Fruit fly (Drosophila melanogaster) whole organism, prepupa: ENCODE data around the gene CG42487.
A peak's percentile ranks its signal among the peaks of the same experiment; 100 is the strongest.

ENCODE experiments used
- Blimp-1 ChIP-seq: fragments of 200-800 bp; sonication (Bioruptor generic); optimal IDR thresholded peaks from 3 replicates; lab custom pipeline; 2017; ENCODE audit warnings: missing biosample characterization, missing genetic modification characterization, mild to moderate bottlenecking, moderate library complexity, missing genetic modification reagents
- CG10669 ChIP-seq: fragments of 200-800 bp; sonication (Bioruptor generic); optimal IDR thresholded peaks from 3 replicates; lab custom pipeline; 2018; ENCODE audit warnings: missing biosample characterization, mild to moderate bottlenecking, missing genetic modification characterization, moderate library complexity
- CG11294 ChIP-seq: fragments of 200-800 bp; sonication (Bioruptor generic); IDR thresholded peaks from 2 replicates; pipeline ENCODE4 v1.3.6; 2022; ENCODE audit warnings: missing biosample characterization, missing genetic modification characterization
- CG11762 ChIP-seq: fragments of 200-800 bp; sonication (Bioruptor generic); optimal IDR thresholded peaks from 3 replicates; lab custom pipeline; 2016; ENCODE audit warnings: missing biosample characterization, missing genetic modification characterization; ENCODE audit not compliant: insufficient read depth
- CG15336 ChIP-seq: fragments of 200-800 bp; sonication (Bioruptor generic); IDR thresholded peaks from 2 replicates; pipeline ENCODE4 v1.3.6; 2022; ENCODE audit warnings: missing biosample characterization, missing genetic modification characterization
- CG1621 ChIP-seq: fragments of 200-800 bp; sonication (Bioruptor generic); optimal IDR thresholded peaks from 3 replicates; lab custom pipeline; 2018; ENCODE audit warnings: missing biosample characterization, mild to moderate bottlenecking, missing genetic modification characterization
- CG3032 ChIP-seq: fragments of 200-800 bp; optimal IDR thresholded peaks from 2 replicates; lab custom pipeline; 2019; ENCODE audit warnings: missing biosample characterization, mild to moderate bottlenecking, missing genetic modification characterization, moderate library complexity
- CG31627 ChIP-seq: fragments of 200-800 bp; sonication (Bioruptor generic); optimal IDR thresholded peaks from 3 replicates; lab custom pipeline; 2016; ENCODE audit warnings: missing biosample characterization, missing genetic modification characterization
- CG32006 ChIP-seq: fragments of 200-800 bp; sonication (Bioruptor generic); optimal IDR thresholded peaks from 3 replicates; lab custom pipeline; 2017; ENCODE audit warnings: missing biosample characterization, mild to moderate bottlenecking, missing genetic modification characterization
- CG34406 ChIP-seq: fragments of 200-800 bp; sonication (Bioruptor generic); optimal IDR thresholded peaks from 3 replicates; lab custom pipeline; 2016; ENCODE audit warnings: missing biosample characterization, missing genetic modification characterization
- CG4318 ChIP-seq: fragments of 200-800 bp; sonication (Bioruptor generic); optimal IDR thresholded peaks from 3 replicates; lab custom pipeline; 2017; ENCODE audit warnings: missing biosample characterization, mild to moderate bottlenecking, missing genetic modification characterization
- CG6163 ChIP-seq: fragments of 200-800 bp; sonication (Bioruptor generic); IDR thresholded peaks from 3 replicates; pipeline ENCODE4 v1.3.6; 2022; ENCODE audit warnings: missing biosample characterization, missing genetic modification characterization
- CG6276 ChIP-seq: fragments of 200-800 bp; sonication (Bioruptor generic); optimal IDR thresholded peaks from 2 replicates; lab custom pipeline; 2017; ENCODE audit warnings: missing biosample characterization, mild to moderate bottlenecking, missing genetic modification characterization
- CG6792 ChIP-seq: fragments of 200-800 bp; sonication (Bioruptor generic); optimal IDR thresholded peaks from 3 replicates; lab custom pipeline; 2016; ENCODE audit warnings: missing biosample characterization, missing genetic modification characterization
- CG6808 ChIP-seq: fragments of 200-800 bp; sonication (Bioruptor generic); optimal IDR thresholded peaks from 3 replicates; lab custom pipeline; 2017; ENCODE audit warnings: missing biosample characterization, missing genetic modification characterization, mild to moderate bottlenecking, moderate library complexity, missing genetic modification reagents
- CG6854 ChIP-seq: fragments of 200-800 bp; sonication (Bioruptor generic); optimal IDR thresholded peaks from 2 replicates; lab custom pipeline; 2017; ENCODE audit warnings: missing biosample characterization, mild to moderate bottlenecking, missing genetic modification characterization
- CG7368 ChIP-seq: fragments of 200-800 bp; sonication (Bioruptor generic); optimal IDR thresholded peaks from 3 replicates; lab custom pipeline; 2016; ENCODE audit warnings: missing biosample characterization, missing genetic modification characterization
- CG8119 ChIP-seq: fragments of 200-800 bp; sonication (Bioruptor generic); IDR thresholded peaks from 3 replicates; pipeline ENCODE4 v1.3.6; 2022; ENCODE audit warnings: missing biosample characterization, missing genetic modification characterization
- CG8319 ChIP-seq: fragments of 200-800 bp; sonication (Bioruptor generic); optimal IDR thresholded peaks from 3 replicates; lab custom pipeline; 2016; ENCODE audit warnings: missing biosample characterization, missing genetic modification characterization
- CG8632 ChIP-seq: fragments of 200-800 bp; sonication (Bioruptor generic); optimal IDR thresholded peaks from 3 replicates; lab custom pipeline; 2016; ENCODE audit warnings: missing biosample characterization, missing genetic modification characterization
- CG9139 ChIP-seq: fragments of 200-800 bp; sonication (Bioruptor generic); optimal IDR thresholded peaks from 3 replicates; lab custom pipeline; 2017; ENCODE audit warnings: missing biosample characterization, mild to moderate bottlenecking, missing genetic modification characterization
- Eip78C ChIP-seq: fragments of 200-800 bp; sonication (Bioruptor generic); peaks from one replicate; lab custom pipeline; 2016; ENCODE audit warnings: missing biosample characterization, missing genetic modification characterization
- Eip93F ChIP-seq: fragments of 200-800 bp; sonication (Bioruptor generic); optimal IDR thresholded peaks from 2 replicates; lab custom pipeline; 2016; ENCODE audit warnings: missing biosample characterization, mild to moderate bottlenecking, missing genetic modification characterization
- Gug ChIP-seq: fragments of 200-800 bp; sonication (Bioruptor generic); IDR thresholded peaks from 2 replicates; pipeline ENCODE4 v1.3.6; 2022; ENCODE audit warnings: missing biosample characterization, missing genetic modification characterization
- Hr38 ChIP-seq: sonication (Bioruptor generic); optimal IDR thresholded peaks from 2 replicates; lab custom pipeline; 2016; ENCODE audit warnings: missing biosample characterization, missing genetic modification characterization
- Hr39 ChIP-seq: fragments of 200-800 bp; sonication (Bioruptor generic); optimal IDR thresholded peaks from 2 replicates; lab custom pipeline; 2016; ENCODE audit warnings: missing biosample characterization, missing genetic modification characterization
- Lpt ChIP-seq: fragments of 200-800 bp; sonication (Bioruptor generic); optimal IDR thresholded peaks from 3 replicates; lab custom pipeline; 2016; ENCODE audit warnings: missing biosample characterization, missing genetic modification characterization
- Met ChIP-seq: fragments of 200-800 bp; sonication (Bioruptor generic); optimal IDR thresholded peaks from 3 replicates; lab custom pipeline; 2016; ENCODE audit warnings: missing biosample characterization, missing genetic modification characterization
- Smox ChIP-seq: fragments of 200-800 bp; sonication (Bioruptor generic); optimal IDR thresholded peaks from 3 replicates; lab custom pipeline; 2016; ENCODE audit warnings: missing biosample characterization, missing genetic modification characterization
- Sox102F ChIP-seq: fragments of 200-800 bp; sonication (Bioruptor generic); optimal IDR thresholded peaks from 2 replicates; lab custom pipeline; 2016; ENCODE audit warnings: missing biosample characterization, mild to moderate bottlenecking, missing genetic modification characterization
- Sox14 ChIP-seq: fragments of 200-800 bp; sonication (Bioruptor generic); optimal IDR thresholded peaks from 3 replicates; lab custom pipeline; 2016; ENCODE audit warnings: missing biosample characterization, missing genetic modification characterization
- Sox15 ChIP-seq: fragments of 200-800 bp; sonication (Bioruptor generic); optimal IDR thresholded peaks from 3 replicates; lab custom pipeline; 2016; ENCODE audit warnings: missing biosample characterization, missing genetic modification characterization
- dac ChIP-seq: fragments of 200-800 bp; sonication (Bioruptor generic); optimal IDR thresholded peaks from 2 replicates; lab custom pipeline; 2017; ENCODE audit warnings: missing biosample characterization, mild to moderate bottlenecking, missing genetic modification characterization
- dsx ChIP-seq: fragments of 200-800 bp; optimal IDR thresholded peaks from 3 replicates; lab custom pipeline; 2019; ENCODE audit warnings: missing biosample characterization, mild to moderate bottlenecking, missing genetic modification characterization, moderate library complexity; ENCODE audit not compliant: poor library complexity, severe bottlenecking
- eg ChIP-seq: fragments of 200-800 bp; sonication (Bioruptor generic); IDR thresholded peaks from 3 replicates; pipeline ENCODE4 v1.3.6; 2022; ENCODE audit warnings: missing biosample characterization, missing genetic modification characterization
- fd85E ChIP-seq: fragments of 200-800 bp; sonication (Bioruptor generic); optimal IDR thresholded peaks from 3 replicates; lab custom pipeline; 2016; ENCODE audit warnings: missing biosample characterization, missing genetic modification characterization
- fkh ChIP-seq: fragments of 200-800 bp; sonication (Bioruptor generic); optimal IDR thresholded peaks from 3 replicates; lab custom pipeline; 2017; ENCODE audit warnings: missing biosample characterization, mild to moderate bottlenecking, missing genetic modification characterization, moderate library complexity
- lz ChIP-seq: fragments of 200-800 bp; sonication (Bioruptor generic); optimal IDR thresholded peaks from 3 replicates; lab custom pipeline; 2016; ENCODE audit warnings: missing biosample characterization, missing genetic modification characterization
- net ChIP-seq: fragments of 200-800 bp; sonication (Bioruptor generic); optimal IDR thresholded peaks from 3 replicates; lab custom pipeline; 2016; ENCODE audit warnings: missing biosample characterization, missing genetic modification characterization
- pdm3 ChIP-seq: fragments of 200-800 bp; sonication (Bioruptor generic); optimal IDR thresholded peaks from 3 replicates; lab custom pipeline; 2016; ENCODE audit warnings: missing biosample characterization, missing genetic modification characterization
- salr ChIP-seq, 2 experiments: fragments of 200-800 bp; sonication (Bioruptor generic); optimal IDR thresholded peaks; 3 replicates each; lab custom pipeline; 2016 to 2018; ENCODE audit warnings: missing biosample characterization in 2 of 2, missing genetic modification characterization in 2 of 2, mild to moderate bottlenecking in 1 of 2
- spab ChIP-seq: fragments of 200-800 bp; sonication (Bioruptor generic); optimal IDR thresholded peaks from 2 replicates; lab custom pipeline; 2017; ENCODE audit warnings: missing biosample characterization, mild to moderate bottlenecking, missing genetic modification characterization, missing genetic modification reagents
- ss ChIP-seq, 2 experiments: fragments of 200-800 bp; sonication (Bioruptor generic); optimal IDR thresholded peaks; 2 replicates in 1 of 2; 3 replicates in 1 of 2; lab custom pipeline; 2017 to 2018; ENCODE audit warnings: mild to moderate bottlenecking in 2 of 2, missing biosample characterization in 2 of 2, missing genetic modification characterization in 2 of 2, moderate library complexity in 1 of 2
- svp ChIP-seq: fragments of 200-800 bp; sonication (Bioruptor generic); peaks from one replicate; lab custom pipeline; 2016; ENCODE audit warnings: missing biosample characterization, missing genetic modification characterization
- topi ChIP-seq: fragments of 200-800 bp; sonication (Bioruptor generic); optimal IDR thresholded peaks from 3 replicates; lab custom pipeline; 2016; ENCODE audit warnings: missing biosample characterization, missing genetic modification characterization
- vri ChIP-seq: fragments of 200-800 bp; sonication (Bioruptor generic); optimal IDR thresholded peaks from 3 replicates; lab custom pipeline; 2016; ENCODE audit warnings: missing biosample characterization, mild to moderate bottlenecking, missing genetic modification characterization

The CG42487 gene

dm6 chr3R:27925971-27926533 lies 33.0 kb downstream of the CG42487 start (continued):
- TF ChIP-seq dac (GFP tag; lab: Kevin White, UChicago) = no peak
- TF ChIP-seq eg (GFP tag; lab: Robert Waterston, UW) = no peak; the same call in 2 of the 3 replicates
- 0 out of 3 replicates have a peak, but pooled peaks have one; percentile 31 for TF ChIP-seq CG8119 (GFP tag; lab: Robert Waterston, UW)

- TF ChIP-seq Blimp-1 = no peak
- no peak for TF ChIP-seq Lpt (GFP tag; lab: Kevin White, UChicago)
- peak; percentile 47 for TF ChIP-seq CG1621
- no peak for TF ChIP-seq CG11294
- no peak for TF ChIP-seq CG34406 (GFP tag; lab: Kevin White, UChicago)
- peak; percentile 82 for TF ChIP-seq svp (GFP tag; lab: Kevin White, UChicago)
- TF ChIP-seq Sox102F (GFP tag; lab: Kevin White, UChicago) = peak; percentile 32
- peak; percentile 55 for TF ChIP-seq CG9139
- peak; percentile 50 for TF ChIP-seq vri
- no peak for TF ChIP-seq CG8319 (GFP tag; lab: Kevin White, UChicago)
- 0 out of 3 replicates have a peak, but pooled peaks have one; percentile 12 for TF ChIP-seq CG8119 (GFP tag; lab: Robert Waterston, UW)
- TF ChIP-seq CG15336 = no peak
- TF ChIP-seq lz (GFP tag; lab: Kevin White, UChicago) = no peak
- TF ChIP-seq CG31627 (GFP tag; lab: Kevin White, UChicago) = no peak
- no peak for TF ChIP-seq Sox15 (GFP tag; lab: Kevin White, UChicago)
- TF ChIP-seq CG10669 (GFP tag; lab: Kevin White, UChicago) = peak; percentile 1
- peak; percentile 12 for TF ChIP-seq fkh
- no peak for TF ChIP-seq CG8632 (GFP tag; lab: Kevin White, UChicago)
- TF ChIP-seq Eip78C = peak; percentile 60
- no peak for TF ChIP-seq CG32006 (GFP tag; lab: Kevin White, UChicago)
- no peak for TF ChIP-seq Smox (GFP tag; lab: Kevin White, UChicago)
- no peak for TF ChIP-seq CG7368
- peak; percentile 42 to 68 for TF ChIP-seq ss (GFP tag; optimal IDR thresholded peaks at IDR 0.05; lab: Kevin White, UChicago)
- TF ChIP-seq pdm3 (GFP tag; lab: Kevin White, UChicago) = no peak
- TF ChIP-seq CG4318 (GFP tag; lab: Kevin White, UChicago) = no peak
- TF ChIP-seq dsx (GFP tag; lab: Kevin White, UChicago) = peak; percentile 5
- TF ChIP-seq CG6163 = peak; percentile 67; the same call in 2 of the 3 replicates
- TF ChIP-seq CG6808 (GFP tag; lab: Kevin White, UChicago) = peak; percentile 33
- no peak for TF ChIP-seq CG11762 (GFP tag; lab: Kevin White, UChicago)
- TF ChIP-seq net = no peak
- peak; percentile 43 for TF ChIP-seq Eip93F (GFP tag; lab: Kevin White, UChicago)
- TF ChIP-seq topi (GFP tag; lab: Kevin White, UChicago) = peak; percentile 23
- TF ChIP-seq salr (GFP tag; optimal IDR thresholded peaks at IDR 0.05; lab: Kevin White, UChicago) = no peak
- no peak for TF ChIP-seq Hr38 (GFP tag; lab: Kevin White, UChicago)
- peak; percentile 82 for TF ChIP-seq Sox14
- no peak for TF ChIP-seq CG3032 (tag; lab: Kevin White, UChicago)
- TF ChIP-seq CG6276 (GFP tag; lab: Kevin White, UChicago) = no peak
- TF ChIP-seq spab (GFP tag; lab: Kevin White, UChicago) = peak; percentile 27
- TF ChIP-seq Hr39 (GFP tag; lab: Kevin White, UChicago) = no peak
- TF ChIP-seq fd85E (GFP tag; lab: Kevin White, UChicago) = no peak
- no peak for TF ChIP-seq CG6792 (GFP tag; lab: Kevin White, UChicago)
- TF ChIP-seq Gug = no peak
- TF ChIP-seq Met (GFP tag; lab: Kevin White, UChicago) = peak; percentile 4
- TF ChIP-seq CG6854 (GFP tag; lab: Kevin White, UChicago) = peak; percentile 3
Observed at dm6 chr3R:27925000-27925970, 33.8 kb downstream of the CG42487 start, which contains the start of gene mino. mino (plus strand) TSS chr3R:27925191.
